Fruit fly (Drosophila melanogaster) whole organism, pupa: ENCODE measurements around the gene Cyp18a1.

Source experiments
- CG10348 ChIP-seq: fragments of 200-800 bp; sonication (Bioruptor generic); IDR thresholded peaks from 2 replicates; pipeline ENCODE4 v1.3.6; 2022; ENCODE audit warnings: missing biosample characterization, missing genetic modification characterization
- CG12605 ChIP-seq: fragments of 200-800 bp; sonication (Bioruptor generic); IDR thresholded peaks from 2 replicates; pipeline ENCODE4 v1.3.6; 2022; ENCODE audit warnings: missing biosample characterization, missing genetic modification characterization
- CG14655 ChIP-seq: fragments of 200-800 bp; sonication (Bioruptor generic); optimal IDR thresholded peaks from 3 replicates; lab custom pipeline; 2017; ENCODE audit warnings: mild to moderate bottlenecking, missing biosample characterization, missing genetic modification reagents, missing genetic modification characterization
- CG15710 ChIP-seq: fragments of 200-800 bp; sonication (Bioruptor generic); optimal IDR thresholded peaks from 2 replicates; lab custom pipeline; 2018; ENCODE audit warnings: missing biosample characterization, mild to moderate bottlenecking, missing genetic modification characterization, moderate library complexity
- CG17806 ChIP-seq: fragments of 200-800 bp; sonication (Bioruptor generic); optimal IDR thresholded peaks from 2 replicates; lab custom pipeline; 2018; ENCODE audit warnings: missing biosample characterization, mild to moderate bottlenecking, missing genetic modification characterization, moderate library complexity
- CG32121 ChIP-seq: fragments of 200-800 bp; sonication (Bioruptor generic); IDR thresholded peaks from 2 replicates; pipeline ENCODE4 v1.3.6; 2022; ENCODE audit warnings: missing biosample characterization, missing genetic modification characterization
- CG8301 ChIP-seq: fragments of 200-800 bp; sonication (Bioruptor generic); optimal IDR thresholded peaks from 2 replicates; lab custom pipeline; 2018; ENCODE audit warnings: missing biosample characterization, mild to moderate bottlenecking, missing genetic modification characterization
- CG9948 ChIP-seq: fragments of 200-800 bp; sonication (Bioruptor generic); optimal IDR thresholded peaks from 2 replicates; lab custom pipeline; 2018; ENCODE audit warnings: missing biosample characterization, mild to moderate bottlenecking, missing genetic modification characterization, moderate library complexity
- D1 ChIP-seq: fragments of 200-800 bp; sonication (Bioruptor generic); optimal IDR thresholded peaks from 2 replicates; lab custom pipeline; 2018; ENCODE audit warnings: missing biosample characterization, mild to moderate bottlenecking, missing genetic modification characterization, moderate library complexity
- EcR ChIP-seq: fragments of 200-800 bp; sonication (Bioruptor generic); optimal IDR thresholded peaks from 3 replicates; lab custom pipeline; 2019; ENCODE audit warnings: missing biosample characterization, missing genetic modification characterization, mild to moderate bottlenecking, moderate library complexity, missing genetic modification reagents
- Pif1A ChIP-seq: fragments of 200-800 bp; sonication (Bioruptor generic); optimal IDR thresholded peaks from 3 replicates; lab custom pipeline; 2016; ENCODE audit warnings: missing biosample characterization, missing genetic modification characterization
- fd96Ca ChIP-seq: fragments of 200-800 bp; sonication (Bioruptor generic); IDR thresholded peaks from 3 replicates; pipeline ENCODE4 v1.3.6; 2022; ENCODE audit warnings: missing biosample characterization, missing genetic modification characterization
- gl ChIP-seq: fragments of 200-800 bp; sonication (Bioruptor generic); optimal IDR thresholded peaks from 2 replicates; lab custom pipeline; 2018; ENCODE audit warnings: missing biosample characterization, mild to moderate bottlenecking, missing genetic modification characterization
- rn ChIP-seq: fragments of 200-800 bp; sonication (Bioruptor generic); IDR thresholded peaks from 2 replicates; pipeline ENCODE4 v1.3.6; 2022; ENCODE audit warnings: missing biosample characterization, missing genetic modification characterization

DNA sequence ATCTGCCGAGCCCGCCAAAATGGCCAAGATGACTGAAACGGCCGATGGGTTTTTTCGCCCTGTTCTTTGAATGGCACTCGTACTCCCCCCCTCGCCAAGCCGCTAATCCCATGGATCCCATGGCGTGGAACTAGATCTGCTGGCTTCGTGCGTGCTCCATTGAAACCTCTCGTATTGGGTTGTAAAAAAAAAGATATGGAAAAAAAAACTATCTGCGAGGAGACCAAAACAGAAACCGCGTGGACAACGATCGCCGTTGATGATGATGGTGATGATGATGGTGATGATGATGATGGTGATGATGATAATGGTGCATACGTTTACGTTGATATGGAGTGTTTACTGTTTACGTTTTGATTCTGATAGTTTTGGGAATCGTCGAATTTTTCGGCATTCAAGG lies 8.9 kb upstream of the Cyp18a1 start:
- TF ChIP-seq rn (no peak), EcR (GFP tag; lab: Kevin White, UChicago) (peak; percentile 82), CG17806 (tag; lab: Kevin White, UChicago) (no peak), CG12605 (GFP tag; lab: Robert Waterston, UW) (no peak), CG8301 (tag; lab: Kevin White, UChicago) (no peak), CG9948 (no peak), CG14655 (GFP tag; lab: Kevin White, UChicago) (no peak), CG32121 (GFP tag; lab: Robert Waterston, UW) (no peak), fd96Ca (GFP tag; lab: Robert Waterston, UW) (no peak), Pif1A (GFP tag; lab: Kevin White, UChicago) (no peak), D1 (no peak), CG10348 (GFP tag; lab: Robert Waterston, UW) (no peak), CG15710 (tag; lab: Kevin White, UChicago) (no peak), gl (tag; lab: Kevin White, UChicago) (no peak)
